Worm (Caenorhabditis elegans) whole organism, L3 larva: ENCODE data around the gene mans-2.

Experiments
- mdl-1 ChIP-seq: fragments of 150-350 bp; optimal IDR thresholded peaks from 2 replicates; lab custom pipeline; 2014; ENCODE audit warnings: missing biosample characterization, missing genetic modification characterization
- mml-1 ChIP-seq: fragments of 150-350 bp; sonication (generic microtip); optimal IDR thresholded peaks from 3 replicates; lab custom pipeline; 2014; ENCODE audit warnings: missing biosample characterization, missing genetic modification characterization

ce11 chrV:11975233-11975632 is 10.1 kb downstream of the mans-2 start, which contains the start of gene cpr-1:
- TF ChIP-seq mdl-1 (tag; lab: Kevin White, UChicago) (no peak), mml-1 (tag; lab: Kevin White, UChicago) (no peak)
